Fruit fly (Drosophila melanogaster) whole organism, embryonic: Measurements from ENCODE around the gene Mtch.

ENCODE experiments used
- BtbVII ChIP-seq: fragments of 200-800 bp; sonication (Bioruptor generic); optimal IDR thresholded peaks from 3 replicates; lab custom pipeline; 2017; ENCODE audit warnings: missing biosample characterization, mild to moderate bottlenecking, missing genetic modification characterization
- C15 ChIP-seq: fragments of 200-800 bp; sonication (Bioruptor generic); IDR thresholded peaks from 3 replicates; pipeline ENCODE4 v1.3.6; 2022; ENCODE audit warnings: missing biosample characterization, missing genetic modification characterization
- CG10654 ChIP-seq: fragments of 200-800 bp; sonication (Bioruptor generic); optimal IDR thresholded peaks from 2 replicates; lab custom pipeline; 2016; ENCODE audit warnings: missing biosample characterization, missing genetic modification characterization
- CG11398 ChIP-seq: fragments of 200-800 bp; sonication (Bioruptor generic); optimal IDR thresholded peaks from 2 replicates; lab custom pipeline; 2016; ENCODE audit warnings: missing biosample characterization, missing genetic modification characterization
- CG11560 ChIP-seq: fragments of 200-800 bp; sonication (Bioruptor generic); IDR thresholded peaks from 3 replicates; pipeline ENCODE4 v1.3.6; 2022; ENCODE audit warnings: missing biosample characterization, missing genetic modification characterization
- CG12219 ChIP-seq: fragments of 200-800 bp; sonication (Bioruptor generic); optimal IDR thresholded peaks from 3 replicates; lab custom pipeline; 2018; ENCODE audit warnings: missing biosample characterization, mild to moderate bottlenecking, missing genetic modification characterization
- CG13424 ChIP-seq: fragments of 200-800 bp; sonication (Bioruptor generic); optimal IDR thresholded peaks from 2 replicates; lab custom pipeline; 2019; ENCODE audit warnings: missing biosample characterization, mild to moderate bottlenecking, missing genetic modification characterization, moderate library complexity
- CG14050 ChIP-seq: fragments of 200-800 bp; sonication (Bioruptor generic); IDR thresholded peaks from 3 replicates; pipeline ENCODE4 v1.3.6; 2022; ENCODE audit warnings: missing biosample characterization, missing genetic modification characterization
- CG15601 ChIP-seq: fragments of 200-800 bp; sonication (Bioruptor generic); optimal IDR thresholded peaks from 3 replicates; lab custom pipeline; 2019; ENCODE audit warnings: missing biosample characterization, mild to moderate bottlenecking, missing genetic modification characterization, moderate library complexity
- CG1603 ChIP-seq: fragments of 200-800 bp; sonication (Bioruptor generic); optimal IDR thresholded peaks from 2 replicates; lab custom pipeline; 2019; ENCODE audit warnings: missing biosample characterization, mild to moderate bottlenecking, missing genetic modification characterization, moderate library complexity
- CG4360 ChIP-seq: fragments of 200-800 bp; sonication (Bioruptor generic); IDR thresholded peaks from 2 replicates; pipeline ENCODE4 v1.3.6; 2022; ENCODE audit warnings: missing biosample characterization, missing genetic modification characterization
- CG5245 ChIP-seq: fragments of 200-800 bp; sonication (Bioruptor generic); optimal IDR thresholded peaks from 3 replicates; lab custom pipeline; 2016; ENCODE audit warnings: missing biosample characterization, missing genetic modification characterization
- CG6254 ChIP-seq: fragments of 200-800 bp; sonication (Bioruptor generic); optimal IDR thresholded peaks from 3 replicates; lab custom pipeline; 2017; ENCODE audit warnings: mild to moderate bottlenecking, missing biosample characterization, missing genetic modification reagents, missing genetic modification characterization
- CG6854 ChIP-seq: fragments of 200-800 bp; sonication (Bioruptor generic); optimal IDR thresholded peaks from 3 replicates; lab custom pipeline; 2017; ENCODE audit warnings: missing biosample characterization, mild to moderate bottlenecking, missing genetic modification characterization
- CG7271 ChIP-seq: fragments of 200-800 bp; sonication (Bioruptor generic); optimal IDR thresholded peaks from 2 replicates; lab custom pipeline; 2018; ENCODE audit warnings: missing biosample characterization, mild to moderate bottlenecking, missing genetic modification characterization, moderate library complexity
- CG7786 ChIP-seq: fragments of 200-800 bp; sonication (Bioruptor generic); optimal IDR thresholded peaks from 2 replicates; lab custom pipeline; 2016; ENCODE audit warnings: missing biosample characterization, missing genetic modification characterization
- CG8944 ChIP-seq: fragments of 200-800 bp; sonication (Bioruptor generic); optimal IDR thresholded peaks from 3 replicates; lab custom pipeline; 2016; ENCODE audit warnings: missing biosample characterization, missing genetic modification characterization
- CG9817 ChIP-seq: fragments of 200-800 bp; sonication (Bioruptor generic); optimal IDR thresholded peaks from 2 replicates; lab custom pipeline; 2018; ENCODE audit warnings: missing biosample characterization, mild to moderate bottlenecking, missing genetic modification characterization, moderate library complexity
- CHES-1-like ChIP-seq: fragments of 200-800 bp; sonication (Bioruptor generic); optimal IDR thresholded peaks from 2 replicates; lab custom pipeline; 2016; ENCODE audit warnings: missing biosample characterization, missing genetic modification characterization
- CoRest ChIP-seq: fragments of 200-800 bp; sonication (Bioruptor generic); optimal IDR thresholded peaks from 3 replicates; lab custom pipeline; 2018; ENCODE audit warnings: missing biosample characterization, mild to moderate bottlenecking, missing genetic modification characterization, moderate library complexity
- E2f2 ChIP-seq: fragments of 200-800 bp; sonication (Bioruptor generic); IDR thresholded peaks from 2 replicates; pipeline ENCODE4 v1.3.6; 2022; ENCODE audit warnings: missing biosample characterization, missing genetic modification characterization
- Gug ChIP-seq: fragments of 200-800 bp; sonication (Bioruptor generic); IDR thresholded peaks from 4 replicates; pipeline ENCODE4 v1.3.6; 2022; ENCODE audit warnings: missing biosample characterization, missing genetic modification characterization
- Hey ChIP-seq: fragments of 200-800 bp; sonication (Bioruptor generic); optimal IDR thresholded peaks from 3 replicates; lab custom pipeline; 2018; ENCODE audit warnings: missing biosample characterization, mild to moderate bottlenecking, missing genetic modification characterization
- Jarid2 ChIP-seq: fragments of 200-800 bp; sonication (Bioruptor generic); optimal IDR thresholded peaks from 3 replicates; lab custom pipeline; 2017; ENCODE audit warnings: mild to moderate bottlenecking, missing biosample characterization, missing genetic modification reagents, missing genetic modification characterization
- Mrtf ChIP-seq: fragments of 200-800 bp; sonication (Bioruptor generic); IDR thresholded peaks from 3 replicates; pipeline ENCODE4 v1.3.6; 2022; ENCODE audit warnings: missing biosample characterization, missing genetic modification characterization
- NC2α ChIP-seq: fragments of 200-800 bp; sonication (Bioruptor generic); optimal IDR thresholded peaks from 2 replicates; lab custom pipeline; 2016; ENCODE audit warnings: missing biosample characterization, missing genetic modification characterization
- Pdp1 ChIP-seq, 2 experiments: fragments of 200-800 bp; sonication (Bioruptor generic); optimal IDR thresholded peaks; 3 replicates each; lab custom pipeline; 2016; ENCODE audit warnings: missing biosample characterization in 2 of 2, missing genetic modification characterization in 2 of 2, mild to moderate bottlenecking in 1 of 2, moderate library complexity in 1 of 2
- Ptx1 ChIP-seq: fragments of 200-800 bp; sonication (Bioruptor generic); IDR thresholded peaks from 2 replicates; pipeline ENCODE4 v1.3.6; 2022; ENCODE audit warnings: missing biosample characterization, missing genetic modification characterization
- Spps ChIP-seq: fragments of 200-800 bp; sonication (Bioruptor generic); optimal IDR thresholded peaks from 2 replicates; lab custom pipeline; 2018; ENCODE audit warnings: missing biosample characterization, mild to moderate bottlenecking, missing genetic modification characterization
- Trl ChIP-seq, 3 experiments: fragments of >200 bp in 2 of 3; fragments of 200-800 bp in 1 of 3; sonication (Bioruptor generic) in 1 of 3; optimal IDR thresholded peaks; 2 replicates in 1 of 3; 3 replicates in 2 of 3; lab custom pipeline; 2016 to 2017; ENCODE audit warnings: missing biosample characterization in 1 of 3, missing genetic modification characterization in 1 of 3
- Xbp1 ChIP-seq: fragments of 200-800 bp; sonication (Bioruptor generic); optimal IDR thresholded peaks from 3 replicates; lab custom pipeline; 2016; ENCODE audit warnings: missing biosample characterization, mild to moderate bottlenecking, missing genetic modification characterization
- abd-A ChIP-seq: fragments of 200-800 bp; sonication (Bioruptor generic); optimal IDR thresholded peaks from 3 replicates; lab custom pipeline; 2019; ENCODE audit warnings: missing biosample characterization, mild to moderate bottlenecking, missing genetic modification characterization, moderate library complexity
- bcd ChIP-seq: fragments of 200-800 bp; sonication (Bioruptor generic); optimal IDR thresholded peaks from 2 replicates; lab custom pipeline; 2017; ENCODE audit warnings: missing biosample characterization, mild to moderate bottlenecking, missing genetic modification characterization
- cas ChIP-seq: fragments of 200-800 bp; sonication (Bioruptor generic); IDR thresholded peaks from 2 replicates; pipeline ENCODE4 v1.3.6; 2022; ENCODE audit warnings: missing biosample characterization, missing genetic modification characterization
- crc ChIP-seq: fragments of 200-800 bp; sonication (Bioruptor generic); optimal IDR thresholded peaks from 2 replicates; lab custom pipeline; 2016; ENCODE audit warnings: missing biosample characterization, missing genetic modification characterization
- dm ChIP-seq: fragments of 200-800 bp; sonication (Bioruptor generic); optimal IDR thresholded peaks from 3 replicates; lab custom pipeline; 2016; ENCODE audit warnings: missing biosample characterization, missing genetic modification characterization
- dpn ChIP-seq, 2 experiments: fragments of 200-800 bp; sonication (Bioruptor generic); optimal IDR thresholded peaks; 3 replicates each; lab custom pipeline; 2016; ENCODE audit warnings: missing biosample characterization in 2 of 2, missing genetic modification characterization in 2 of 2
- fru ChIP-seq: fragments of >200 bp; optimal IDR thresholded peaks from 2 replicates; lab custom pipeline; 2017
- grau ChIP-seq: fragments of 200-800 bp; optimal IDR thresholded peaks from 3 replicates; lab custom pipeline; 2019; ENCODE audit warnings: missing biosample characterization, mild to moderate bottlenecking, missing genetic modification characterization, moderate library complexity
- hbn ChIP-seq: fragments of 200-800 bp; sonication (Bioruptor generic); IDR thresholded peaks from 2 replicates; pipeline ENCODE4 v1.3.6; 2022; ENCODE audit warnings: missing biosample characterization, missing genetic modification characterization; ENCODE audit not compliant: partially characterized antibody
- klu ChIP-seq: fragments of 200-800 bp; sonication (Bioruptor generic); IDR thresholded peaks from 2 replicates; pipeline ENCODE4 v1.3.6; 2022; ENCODE audit warnings: missing biosample characterization, missing genetic modification characterization
- pfk ChIP-seq: fragments of 200-800 bp; sonication (Bioruptor generic); optimal IDR thresholded peaks from 2 replicates; lab custom pipeline; 2018; ENCODE audit warnings: missing biosample characterization, mild to moderate bottlenecking, missing genetic modification characterization, moderate library complexity
- pum ChIP-seq: fragments of 200-800 bp; sonication (Bioruptor generic); optimal IDR thresholded peaks from 2 replicates; lab custom pipeline; 2016; ENCODE audit warnings: missing biosample characterization, missing genetic modification characterization
- sc ChIP-seq, 3 experiments: fragments of >200 bp in 2 of 3; fragments of 200-800 bp in 1 of 3; sonication (Bioruptor generic) in 1 of 3; optimal IDR thresholded peaks; 2 replicates in 2 of 3; 3 replicates in 1 of 3; lab custom pipeline; 2017; ENCODE audit warnings: mild to moderate bottlenecking in 1 of 3, missing biosample characterization in 1 of 3, missing genetic modification characterization in 1 of 3, missing genetic modification reagents in 1 of 3
- sna ChIP-seq: fragments of 200-800 bp; sonication (Bioruptor generic); IDR thresholded peaks from 2 replicates; pipeline ENCODE4 v1.3.6; 2022; ENCODE audit warnings: missing biosample characterization, missing genetic modification characterization; ENCODE audit not compliant: partially characterized antibody
- sqz ChIP-seq: fragments of 200-800 bp; sonication (Bioruptor generic); optimal IDR thresholded peaks from 3 replicates; lab custom pipeline; 2018; ENCODE audit warnings: missing biosample characterization, mild to moderate bottlenecking, missing genetic modification characterization
- tap ChIP-seq: fragments of 200-800 bp; optimal IDR thresholded peaks from 3 replicates; lab custom pipeline; 2019; ENCODE audit warnings: missing biosample characterization, mild to moderate bottlenecking, missing genetic modification characterization, moderate library complexity
- tgo ChIP-seq: fragments of 200-800 bp; sonication (Bioruptor generic); IDR thresholded peaks from 3 replicates; pipeline ENCODE4 v1.3.6; 2022; ENCODE audit warnings: missing biosample characterization, missing genetic modification characterization
- zen2 ChIP-seq: fragments of 200-800 bp; sonication (Bioruptor generic); IDR thresholded peaks from 3 replicates; pipeline ENCODE4 v1.3.6; 2022; ENCODE audit warnings: missing biosample characterization, missing genetic modification characterization; ENCODE audit not compliant: partially characterized antibody

Mtch gene

dm6 chr3L:205723-206284, 21.4 kb downstream of the Mtch start, which contains the start of the genes Gk1 and CG13876 (continued):
- peak; percentile 94 for TF ChIP-seq bcd (GFP tag; lab: Kevin White, UChicago)
- peak; percentile 57; the same call in 2 of the 4 replicates for TF ChIP-seq Gug (GFP tag; lab: Robert Waterston, UW)
- no peak for TF ChIP-seq NC2α (GFP tag; lab: Kevin White, UChicago)
- TF ChIP-seq Xbp1 = peak; percentile 93
- TF ChIP-seq hbn (GFP tag; lab: Robert Waterston, UW) = no peak
- TF ChIP-seq CG15601 (tag; lab: Kevin White, UChicago) = no peak
- no peak for TF ChIP-seq crc (GFP tag; lab: Kevin White, UChicago)
- peak; percentile 91 for TF ChIP-seq Spps (tag; lab: Kevin White, UChicago)
- TF ChIP-seq CG10654 = peak; percentile 90
- TF ChIP-seq CoRest (tag; lab: Kevin White, UChicago) = peak; percentile 97
- TF ChIP-seq tap (tag; lab: Kevin White, UChicago) = peak; percentile 97
- TF ChIP-seq CG1603 = peak; percentile 76
- peak; percentile 77 for TF ChIP-seq E2f2 (GFP tag; lab: Robert Waterston, UW)
- TF ChIP-seq dm (GFP tag; lab: Kevin White, UChicago) = no peak
- TF ChIP-seq abd-A (tag; lab: Kevin White, UChicago) = no peak
- peak; percentile 29 for TF ChIP-seq pum (GFP tag; lab: Kevin White, UChicago)
- TF ChIP-seq Mrtf (GFP tag; lab: Robert Waterston, UW) = peak; percentile 85; the same call in 2 of the 3 replicates
- TF ChIP-seq Trl (optimal IDR thresholded peaks at IDR 0.05; lab: Kevin White, UChicago) = peak in 1 of 2 experiments; percentile 9
- TF ChIP-seq Trl (GFP tag; optimal IDR thresholded peaks at IDR 0.05; lab: Kevin White, UChicago) = peak; percentile 5
- TF ChIP-seq tgo (GFP tag; lab: Robert Waterston, UW) = peak; percentile 94
- TF ChIP-seq CG5245 (GFP tag; lab: Kevin White, UChicago) = peak; percentile 81
- TF ChIP-seq CG14050 (GFP tag; lab: Robert Waterston, UW) = peak; percentile 95
- TF ChIP-seq Ptx1 (GFP tag; lab: Robert Waterston, UW) = peak; percentile 93
- TF ChIP-seq sqz = peak; percentile 94
- TF ChIP-seq dpn (GFP tag; optimal IDR thresholded peaks at IDR 0.05; lab: Kevin White, UChicago) = peak; percentile 68 to 91
- peak; percentile 62 for TF ChIP-seq CG7786 (GFP tag; lab: Kevin White, UChicago)
- no peak for TF ChIP-seq zen2 (GFP tag; lab: Robert Waterston, UW)
- TF ChIP-seq pfk (GFP tag; lab: Kevin White, UChicago) = peak; percentile 66
- TF ChIP-seq sc (optimal IDR thresholded peaks at IDR 0.05; lab: Kevin White, UChicago) = no peak
- peak; percentile 82 for TF ChIP-seq sc (GFP tag; optimal IDR thresholded peaks at IDR 0.05; lab: Kevin White, UChicago)
- TF ChIP-seq CG7271 (tag; lab: Kevin White, UChicago) = peak; percentile 94
- peak; percentile 83; the same call in 1 of the 2 replicates for TF ChIP-seq klu (GFP tag; lab: Robert Waterston, UW)
- peak; percentile 72 for TF ChIP-seq CG4360 (GFP tag; lab: Robert Waterston, UW)
- peak; percentile 94 for TF ChIP-seq CG6854
- TF ChIP-seq fru = no peak
- TF ChIP-seq BtbVII (GFP tag; lab: Kevin White, UChicago) = peak; percentile 97
- TF ChIP-seq CG11398 (GFP tag; lab: Kevin White, UChicago) = no peak
- peak; percentile 98 for TF ChIP-seq CG13424 (tag; lab: Kevin White, UChicago)
- TF ChIP-seq cas (GFP tag; lab: Robert Waterston, UW) = peak; percentile 83
- peak; percentile 94 for TF ChIP-seq CG9817
- peak; percentile 91 for TF ChIP-seq CG12219 (GFP tag; lab: Kevin White, UChicago)
- TF ChIP-seq Jarid2 (GFP tag; lab: Kevin White, UChicago) = no peak
- TF ChIP-seq CG11560 (tag; lab: Robert Waterston, UW) = peak; percentile 60; the same call in 1 of the 3 replicates
- TF ChIP-seq C15 (GFP tag; lab: Robert Waterston, UW) = peak; percentile 79; the same call in 1 of the 3 replicates
- no peak for TF ChIP-seq sna (GFP tag; lab: Robert Waterston, UW)
- TF ChIP-seq CG6254 (GFP tag; lab: Kevin White, UChicago) = peak; percentile 88
- peak; percentile 48 to 81 for TF ChIP-seq Pdp1 (GFP tag; optimal IDR thresholded peaks at IDR 0.05; lab: Kevin White, UChicago)
- no peak for TF ChIP-seq Hey (tag; lab: Kevin White, UChicago)
- peak; percentile 27 for TF ChIP-seq CHES-1-like (GFP tag; lab: Kevin White, UChicago)
- peak; percentile 17 for TF ChIP-seq CG8944 (GFP tag; lab: Kevin White, UChicago)
- TF ChIP-seq grau (tag; lab: Kevin White, UChicago) = peak; percentile 96
